Worm (Caenorhabditis elegans) whole organism, L1 larva: ENCODE data around the gene rde-11.

Experiments
- aha-1 ChIP-seq: fragments of 150-350 bp; optimal IDR thresholded peaks from 2 replicates; lab custom pipeline; 2014; ENCODE audit warnings: missing biosample characterization, missing genetic modification characterization
- aly-2 ChIP-seq: fragments of 150-350 bp; optimal IDR thresholded peaks from 2 replicates; lab custom pipeline; 2014; ENCODE audit warnings: missing biosample characterization, missing genetic modification characterization
- ceh-8 ChIP-seq: fragments of 200-800 bp; sonication (Bioruptor generic); optimal IDR thresholded peaks from 2 replicates; lab custom pipeline; 2018; ENCODE audit warnings: mild to moderate bottlenecking, missing genetic modification characterization, moderate library complexity, missing compliant biosample characterization
- ceh-88 ChIP-seq: fragments of 200-800 bp; sonication (Bioruptor generic); IDR thresholded peaks from 2 replicates; pipeline ENCODE4 v1.3.6; 2022; ENCODE audit warnings: missing genetic modification characterization, missing compliant biosample characterization
- dpl-1 ChIP-seq, 3 experiments: fragments of 150-350 bp in 2 of 3; sonication (generic microtip) in 1 of 3; optimal IDR thresholded peaks; 2 replicates each; lab custom pipeline; 2014 to 2017; ENCODE audit warnings: missing biosample characterization in 3 of 3, missing genetic modification characterization in 3 of 3, missing genetic modification reagents in 3 of 3
- efl-1 ChIP-seq, 4 experiments: fragments of 150-350 bp; optimal IDR thresholded peaks in 3 of 4; peaks in 1 of 4; 1 replicate in 1 of 4; 2 replicates in 3 of 4; lab custom pipeline; 2014; ENCODE audit warnings: missing biosample characterization in 2 of 4, missing genetic modification characterization in 2 of 4, missing genetic modification reagents in 2 of 4
- egl-27 ChIP-seq, 2 experiments: fragments of 150-350 bp in 1 of 2; sonication (generic microtip); optimal IDR thresholded peaks; 3 replicates each; lab custom pipeline; 2017 to 2018; ENCODE audit warnings: missing biosample characterization in 2 of 2, missing genetic modification characterization in 2 of 2, missing genetic modification reagents in 2 of 2
- elt-2 ChIP-seq: sonication (generic microtip); optimal IDR thresholded peaks from 2 replicates; lab custom pipeline; 2016; ENCODE audit warnings: missing genetic modification characterization, mild to moderate bottlenecking, inconsistent platforms, missing compliant biosample characterization, missing genetic modification reagents
- hpl-2 ChIP-seq: fragments of 150-350 bp; optimal IDR thresholded peaks from 2 replicates; lab custom pipeline; 2014; ENCODE audit warnings: missing biosample characterization, missing genetic modification reagents, missing genetic modification characterization
- irx-1 ChIP-seq: sonication (generic microtip); optimal IDR thresholded peaks from 2 replicates; lab custom pipeline; 2016; ENCODE audit warnings: missing genetic modification characterization, missing compliant biosample characterization
- jun-1 ChIP-seq: fragments of 150-350 bp; optimal IDR thresholded peaks from 2 replicates; lab custom pipeline; 2014; ENCODE audit warnings: missing biosample characterization, missing genetic modification reagents, missing genetic modification characterization
- lin-13 ChIP-seq: fragments of 150-350 bp; optimal IDR thresholded peaks from 2 replicates; lab custom pipeline; 2014; ENCODE audit warnings: missing biosample characterization, missing genetic modification reagents, missing genetic modification characterization
- lin-14 ChIP-seq: fragments of 200-800 bp; sonication (Bioruptor generic); optimal IDR thresholded peaks from 2 replicates; lab custom pipeline; 2018; ENCODE audit warnings: mild to moderate bottlenecking, missing genetic modification characterization, moderate library complexity, missing compliant biosample characterization
- lin-35 ChIP-seq, 2 experiments: fragments of 150-350 bp; optimal IDR thresholded peaks; 2 replicates each; lab custom pipeline; 2014; ENCODE audit warnings: missing biosample characterization in 2 of 2, missing genetic modification characterization in 2 of 2, missing genetic modification reagents in 2 of 2
- lir-3 ChIP-seq: sonication (generic microtip); optimal IDR thresholded peaks from 2 replicates; lab custom pipeline; 2016; ENCODE audit warnings: mild to moderate bottlenecking, missing genetic modification characterization, moderate library complexity, missing compliant biosample characterization; ENCODE audit not compliant: poor library complexity
- lsy-2 ChIP-seq, 2 experiments: fragments of 150-350 bp; optimal IDR thresholded peaks; 2 replicates each; lab custom pipeline; 2014; ENCODE audit warnings: missing biosample characterization in 2 of 2, missing genetic modification characterization in 2 of 2
- mdl-1 ChIP-seq, 2 experiments: fragments of 150-350 bp; optimal IDR thresholded peaks; 2 replicates each; lab custom pipeline; 2014 to 2017; ENCODE audit warnings: missing biosample characterization in 2 of 2, missing genetic modification characterization in 2 of 2, inconsistent platforms in 1 of 2
- nhr-11 ChIP-seq: fragments of 150-350 bp; optimal IDR thresholded peaks from 2 replicates; lab custom pipeline; 2014; ENCODE audit warnings: missing biosample characterization, missing genetic modification characterization
- nhr-20 ChIP-seq: sonication (generic microtip); optimal IDR thresholded peaks from 2 replicates; lab custom pipeline; 2016; ENCODE audit warnings: mild to moderate bottlenecking, missing genetic modification characterization, missing compliant biosample characterization
- nhr-28 ChIP-seq: fragments of 150-350 bp; optimal IDR thresholded peaks from 2 replicates; lab custom pipeline; 2014; ENCODE audit warnings: missing biosample characterization, missing genetic modification characterization
- nhr-71 ChIP-seq: sonication (generic microtip); optimal IDR thresholded peaks from 2 replicates; lab custom pipeline; 2016; ENCODE audit warnings: mild to moderate bottlenecking, missing genetic modification characterization, moderate library complexity, missing compliant biosample characterization
- nhr-76 ChIP-seq: sonication (generic microtip); optimal IDR thresholded peaks from 2 replicates; lab custom pipeline; 2017; ENCODE audit warnings: missing biosample characterization, missing genetic modification characterization
- nhr-77 ChIP-seq: fragments of 150-350 bp; optimal IDR thresholded peaks from 2 replicates; lab custom pipeline; 2014; ENCODE audit warnings: missing biosample characterization, missing genetic modification characterization
- nhr-84 ChIP-seq: sonication (generic microtip); optimal IDR thresholded peaks from 2 replicates; lab custom pipeline; 2017; ENCODE audit warnings: missing biosample characterization, missing genetic modification characterization
- snu-23 ChIP-seq: sonication (generic microtip); optimal IDR thresholded peaks from 2 replicates; lab custom pipeline; 2016; ENCODE audit warnings: missing genetic modification characterization, missing compliant biosample characterization
- sup-37 ChIP-seq: fragments of 200-800 bp; sonication (Bioruptor generic); optimal IDR thresholded peaks from 2 replicates; lab custom pipeline; 2018; ENCODE audit warnings: mild to moderate bottlenecking, missing genetic modification characterization, missing compliant biosample characterization
- tlp-1 ChIP-seq: fragments of 150-350 bp; optimal IDR thresholded peaks from 2 replicates; lab custom pipeline; 2014; ENCODE audit warnings: missing biosample characterization, missing genetic modification characterization
- unc-130 ChIP-seq: fragments of 150-350 bp; optimal IDR thresholded peaks from 2 replicates; lab custom pipeline; 2017; ENCODE audit warnings: missing biosample characterization, missing genetic modification characterization, inconsistent platforms
- unc-30 ChIP-seq: sonication (generic microtip); optimal IDR thresholded peaks from 2 replicates; lab custom pipeline; 2017; ENCODE audit warnings: missing biosample characterization, missing genetic modification characterization
- unc-62 ChIP-seq: fragments of 150-350 bp; optimal IDR thresholded peaks from 2 replicates; lab custom pipeline; 2014; ENCODE audit warnings: missing biosample characterization, missing genetic modification reagents, missing genetic modification characterization
- unc-98 ChIP-seq: fragments of 200-800 bp; sonication (Bioruptor generic); IDR thresholded peaks from 2 replicates; pipeline ENCODE4 v1.3.6; 2022; ENCODE audit warnings: missing genetic modification characterization, missing compliant biosample characterization
- xbp-1 ChIP-seq: sonication (generic microtip); optimal IDR thresholded peaks from 2 replicates; lab custom pipeline; 2016; ENCODE audit warnings: missing genetic modification characterization, missing compliant biosample characterization
- zip-4 ChIP-seq: fragments of 200-800 bp; sonication (Bioruptor generic); optimal IDR thresholded peaks from 2 replicates; lab custom pipeline; 2018; ENCODE audit warnings: mild to moderate bottlenecking, missing genetic modification characterization, moderate library complexity, missing compliant biosample characterization

Gene rde-11

ce11 chrIV:13104900-13105299 is at the start of gene rde-11:
Gene rde-11 (plus strand): TSS chrIV:13105200.
- TF ChIP-seq nhr-28 (tag; lab: Kevin White, UChicago) (no peak), nhr-20 (tag; lab: Kevin White, UChicago) (no peak), irx-1 (tag; lab: Kevin White, UChicago) (no peak)

- TF ChIP-seq unc-130 (tag; lab: Kevin White, UChicago) (no peak), unc-98 (GFP tag; lab: Robert Waterston, UW) (no peak), unc-62 (GFP tag; lab: Kevin White, UChicago) (no peak), egl-27 (tag; optimal IDR thresholded peaks at IDR 0.05; lab: Kevin White, UChicago) (no peak), hpl-2 (GFP tag; lab: Kevin White, UChicago) (no peak), nhr-77 (tag; lab: Kevin White, UChicago) (no peak), irx-1 (tag; lab: Kevin White, UChicago) (no peak), lin-13 (GFP tag; lab: Kevin White, UChicago) (no peak), nhr-71 (tag; lab: Kevin White, UChicago) (no peak), nhr-11 (tag; lab: Kevin White, UChicago) (no peak), elt-2 (no peak), lir-3 (no peak), aly-2 (no peak), xbp-1 (tag; lab: Kevin White, UChicago) (no peak)
Observed at ce11 chrIV:13056026-13056425, 49.0 kb upstream of the rde-11 start, which contains the start of gene scl-1. Gene scl-1 (plus strand): TSS chrIV:13056326.

ce11 chrIV:13057418-13057817 is 47.6 kb upstream of the rde-11 start, which contains the start of gene scl-2:
Gene scl-2 (plus strand): TSS chrIV:13057710.
- TF ChIP-seq sup-37 (GFP tag; lab: Kevin White, UChicago), result no peak
- TF ChIP-seq aha-1 (tag; lab: Kevin White, UChicago), result no peak
- peak in 1 of 2 experiments; percentile 0 for TF ChIP-seq mdl-1 (tag; optimal IDR thresholded peaks at IDR 0.05; lab: Kevin White, UChicago)
- no peak for TF ChIP-seq efl-1 (optimal IDR thresholded peaks at IDR 0.05; lab: Kevin White, UChicago)
- peak in 1 of 2 experiments; percentile 35 for TF ChIP-seq efl-1 (GFP tag; optimal IDR thresholded peaks at IDR 0.05 in 1 of 2; lab: Kevin White, UChicago)
- peak; percentile 80 for TF ChIP-seq jun-1
- peak in 1 of 2 experiments; percentile 36 for TF ChIP-seq lin-35 (GFP tag; optimal IDR thresholded peaks at IDR 0.05; lab: Kevin White, UChicago)
- peak; percentile 68 for TF ChIP-seq tlp-1 (tag; lab: Kevin White, UChicago)
- peak; percentile 99 for TF ChIP-seq elt-2
- no peak for TF ChIP-seq unc-30 (tag; lab: Kevin White, UChicago)
- TF ChIP-seq ceh-8 (GFP tag; lab: Kevin White, UChicago), result no peak

ce11 chrIV:13059284-13059683 is 45.7 kb upstream of the rde-11 start, which contains the start of gene scl-3:
Gene scl-3 (plus strand): TSS chrIV:13059584.
- TF ChIP-seq zip-4 (GFP tag; lab: Kevin White, UChicago) (no peak), snu-23 (GFP tag; lab: Kevin White, UChicago) (no peak), nhr-76 (no peak), dpl-1 (GFP tag; optimal IDR thresholded peaks at IDR 0.05; lab: Kevin White, UChicago) (no peak), lsy-2 (tag; optimal IDR thresholded peaks at IDR 0.05; lab: Kevin White, UChicago) (no peak), ceh-88 (GFP tag; lab: Robert Waterston, UW) (no peak), nhr-84 (tag; lab: Kevin White, UChicago) (no peak), lin-14 (GFP tag; lab: Kevin White, UChicago) (no peak)

ce11 chrIV:13063714-13064113 is 41.3 kb upstream of the rde-11 start, which contains the start of gene scl-5:
Gene scl-5 (plus strand): TSS chrIV:13064014.
- TF ChIP-seq irx-1 (tag; lab: Kevin White, UChicago) (no peak), nhr-71 (tag; lab: Kevin White, UChicago) (no peak)
